Worm (Caenorhabditis elegans) whole organism, L4/young adult: ENCODE data around the gene scl-10.

Source experiments
- W03F9.2 ChIP-seq: fragments of 150-350 bp; optimal IDR thresholded peaks from 2 replicates; lab custom pipeline; 2014; ENCODE audit warnings: missing biosample characterization, missing genetic modification characterization
- dao-5 ChIP-seq: sonication (generic microtip); optimal IDR thresholded peaks from 2 replicates; lab custom pipeline; 2016; ENCODE audit warnings: missing genotype, missing genetic modification characterization, moderate library complexity, missing compliant biosample characterization
- him-1 ChIP-seq: sonication (generic microtip); optimal IDR thresholded peaks from 2 replicates; lab custom pipeline; 2016; ENCODE audit warnings: missing genotype, missing genetic modification reagents, missing genetic modification characterization, missing compliant biosample characterization

Gene scl-10

ce11 chrIV:13048157-13048556, at the start of gene scl-10:
scl-10 (plus strand) TSS chrIV:13048457.
- TF ChIP-seq W03F9.2 (tag; lab: Kevin White, UChicago) (no peak), dao-5 (tag; lab: Kevin White, UChicago) (no peak)

DNA sequence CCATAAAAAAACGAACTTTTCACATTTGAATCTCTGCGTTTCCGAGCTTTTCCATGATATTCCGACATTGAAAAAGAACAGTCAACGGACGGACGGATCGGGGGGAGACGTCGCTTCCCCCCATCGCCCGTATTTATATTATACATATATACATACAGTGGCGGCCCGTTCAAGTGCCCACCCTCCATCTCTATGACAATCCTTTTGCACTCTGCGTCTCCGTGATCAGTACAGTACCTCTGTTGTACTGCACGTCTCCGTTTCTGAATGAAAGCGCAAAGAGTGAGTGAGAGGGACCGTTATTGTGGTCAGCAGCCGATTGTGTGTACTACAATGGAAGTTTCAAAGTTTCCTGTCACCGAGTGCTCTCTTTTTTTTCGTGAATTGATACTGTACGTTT, 49.2 kb upstream of the scl-10 start:
- TF ChIP-seq him-1, result no peak
- TF ChIP-seq dao-5 (tag; lab: Kevin White, UChicago), result no peak
- no peak for TF ChIP-seq W03F9.2 (tag; lab: Kevin White, UChicago)

- TF ChIP-seq W03F9.2 (tag; lab: Kevin White, UChicago) (no peak), dao-5 (tag; lab: Kevin White, UChicago) (no peak), him-1 (no peak)
These were observed 39.6 kb upstream of the scl-10 start, which contains the start of gene mbk-2 for ce11 chrIV:13008405-13009208. mbk-2 (plus strand) TSS chrIV:13009158.

ce11 chrIV:13009507-13009906, 38.8 kb upstream of the scl-10 start:
- TF ChIP-seq him-1 (no peak), W03F9.2 (tag; lab: Kevin White, UChicago) (no peak), dao-5 (tag; lab: Kevin White, UChicago) (no peak)

DNA sequence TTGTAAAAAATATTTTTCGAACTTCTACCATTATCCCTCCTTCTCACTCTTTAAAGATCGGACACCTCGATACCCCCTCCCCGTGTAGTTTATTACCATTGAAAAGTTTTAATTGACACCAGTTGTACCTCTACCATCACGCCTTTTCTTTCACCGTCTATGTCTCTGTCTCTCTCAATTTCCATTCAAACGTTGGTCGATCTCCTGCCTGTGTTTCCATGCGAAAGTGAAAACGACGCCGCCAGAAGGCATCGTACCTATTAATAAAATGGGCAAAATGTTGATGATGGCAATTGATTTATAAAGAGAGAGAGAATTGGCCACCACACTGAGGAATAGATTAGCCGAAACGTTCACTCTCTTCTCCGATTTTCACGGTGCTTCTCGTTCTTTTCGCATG, 35.0 kb upstream of the scl-10 start:
- TF ChIP-seq him-1, result no peak
- TF ChIP-seq W03F9.2 (tag; lab: Kevin White, UChicago), result no peak
- TF ChIP-seq dao-5 (tag; lab: Kevin White, UChicago), result no peak

ce11 chrIV:13013711-13014341, 34.4 kb upstream of the scl-10 start:
- TF ChIP-seq W03F9.2 (tag; lab: Kevin White, UChicago), result no peak
- TF ChIP-seq him-1, result no peak
- TF ChIP-seq dao-5 (tag; lab: Kevin White, UChicago), result no peak

DNA sequence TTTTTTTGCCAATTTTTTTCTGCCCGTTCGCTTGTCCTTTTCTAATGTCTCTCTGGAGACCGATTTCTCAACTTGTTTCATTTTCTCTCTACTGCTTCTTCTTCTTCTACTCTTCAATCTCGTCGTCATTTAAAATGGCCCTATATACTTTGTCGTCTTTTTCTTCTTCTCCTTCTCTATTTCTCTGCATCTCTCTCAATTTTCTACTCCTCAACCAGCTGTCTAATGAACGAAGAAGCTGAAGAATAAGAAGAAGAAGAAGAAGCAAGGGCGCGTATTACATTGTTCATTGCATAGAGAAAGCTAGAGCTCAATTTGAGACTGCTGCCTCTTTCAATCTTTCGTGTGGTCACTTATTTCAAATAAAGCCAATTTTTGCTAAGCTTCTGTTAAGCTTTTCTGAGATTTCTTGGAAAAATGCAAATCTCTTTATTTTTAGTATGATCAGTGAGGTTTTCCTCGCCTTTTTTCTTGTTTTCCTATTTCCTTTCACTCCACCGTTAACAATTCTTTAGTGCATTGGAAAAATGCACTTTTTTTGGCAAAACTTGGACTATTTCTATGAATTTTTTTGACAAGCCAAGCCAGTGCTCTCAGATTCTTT, 32.4 kb upstream of the scl-10 start:
- no peak for TF ChIP-seq dao-5 (tag; lab: Kevin White, UChicago)
- TF ChIP-seq him-1, result peak; percentile 10

ce11 chrIV:13016820-13017219, 31.4 kb upstream of the scl-10 start:
- TF ChIP-seq W03F9.2 (tag; lab: Kevin White, UChicago), result no peak
- no peak for TF ChIP-seq him-1
- TF ChIP-seq dao-5 (tag; lab: Kevin White, UChicago), result no peak

ce11 chrIV:13021006-13021405, 27.3 kb upstream of the scl-10 start:
- TF ChIP-seq dao-5 (tag; lab: Kevin White, UChicago) (no peak), W03F9.2 (tag; lab: Kevin White, UChicago) (no peak), him-1 (no peak)

ce11 chrIV:13022892-13023291, 25.4 kb upstream of the scl-10 start:
- no peak for TF ChIP-seq W03F9.2 (tag; lab: Kevin White, UChicago)
- TF ChIP-seq him-1, result no peak
- TF ChIP-seq dao-5 (tag; lab: Kevin White, UChicago), result no peak

DNA sequence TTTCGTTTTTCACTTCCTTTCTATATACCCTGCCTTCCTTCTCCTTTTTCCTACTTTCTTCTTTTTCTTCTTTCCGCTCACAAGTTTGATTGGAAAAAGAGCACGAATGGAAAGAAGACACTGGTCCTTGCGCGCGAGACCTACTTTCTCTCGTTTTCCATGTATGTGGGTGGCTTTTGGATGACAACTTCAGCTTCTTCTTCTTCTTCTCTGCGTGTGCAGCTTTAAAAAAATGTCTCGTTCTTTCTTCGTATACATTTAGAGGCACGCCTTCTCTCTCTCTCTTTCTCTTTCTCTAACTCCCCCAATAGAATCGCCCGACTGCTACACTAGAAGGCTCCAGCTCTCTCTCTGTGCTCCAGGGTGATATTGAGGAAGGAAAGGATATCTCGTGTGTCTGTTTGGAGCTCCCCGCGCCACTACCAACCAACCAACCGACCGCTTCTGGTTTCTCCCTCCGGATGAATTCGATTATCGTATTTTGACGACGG, 22.4 kb upstream of the scl-10 start:
- peak; percentile 49 for TF ChIP-seq him-1
- TF ChIP-seq dao-5 (tag; lab: Kevin White, UChicago), result no peak

DNA sequence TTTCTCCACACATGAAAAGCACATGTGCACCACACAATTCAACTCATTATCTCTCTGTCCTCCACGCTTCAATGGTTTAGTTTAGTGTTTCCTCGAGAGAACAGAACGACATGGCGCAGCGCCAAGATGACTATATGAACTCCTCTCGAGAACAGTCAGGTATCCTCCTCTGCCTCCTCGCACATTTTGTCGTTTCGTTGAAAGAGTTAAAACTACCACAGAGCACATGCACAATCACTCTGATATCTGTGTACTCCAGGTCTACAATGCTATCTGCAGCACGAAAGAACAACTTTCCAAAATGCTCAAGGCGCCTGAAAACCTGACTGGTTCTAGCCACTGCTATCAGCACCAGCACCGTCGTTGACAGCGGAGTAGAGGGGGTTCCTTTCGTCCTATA, 21.5 kb upstream of the scl-10 start:
- TF ChIP-seq dao-5 (tag; lab: Kevin White, UChicago), result no peak
- TF ChIP-seq W03F9.2 (tag; lab: Kevin White, UChicago), result no peak
- TF ChIP-seq him-1, result no peak

DNA sequence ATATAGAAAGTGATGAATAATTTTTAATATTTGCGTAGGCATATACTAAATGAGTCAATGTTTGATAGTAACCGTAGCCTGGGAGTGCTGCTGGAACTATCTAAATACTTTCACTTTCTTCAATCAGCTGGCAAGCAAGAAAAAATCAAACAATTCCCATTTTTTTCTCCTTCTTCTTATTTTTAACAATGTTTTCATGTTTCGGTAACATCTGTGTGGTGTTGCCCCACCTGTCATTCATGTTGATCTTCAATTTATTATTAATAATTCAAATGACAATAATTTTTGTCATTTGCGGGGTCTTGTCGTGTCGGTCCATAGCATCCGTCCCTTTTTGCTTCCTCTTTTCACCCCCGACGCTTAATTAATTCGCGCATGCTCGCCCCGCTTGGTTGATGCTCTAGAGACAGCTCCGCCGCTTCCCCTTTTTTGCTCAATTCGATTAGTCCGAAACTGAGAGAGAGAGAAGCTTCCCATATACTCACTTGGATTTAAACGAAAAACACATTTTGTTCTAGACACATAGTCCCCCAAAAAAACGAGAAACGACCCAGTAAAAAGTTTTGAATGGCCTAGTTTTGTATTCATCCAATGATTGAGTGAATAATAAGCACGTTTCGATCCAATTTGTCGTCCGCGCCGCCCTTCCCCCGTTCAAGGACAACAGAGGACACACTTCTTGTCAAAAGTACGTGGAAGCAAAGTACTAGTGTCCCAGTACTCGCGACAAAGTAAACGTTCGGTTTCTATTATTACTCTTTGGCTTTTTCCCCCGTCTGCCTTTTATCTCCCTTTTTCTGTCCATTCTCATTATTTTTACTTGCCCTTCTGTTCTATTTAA, 20.2 kb upstream of the scl-10 start:
- TF ChIP-seq dao-5 (tag; lab: Kevin White, UChicago), result no peak
- TF ChIP-seq W03F9.2 (tag; lab: Kevin White, UChicago), result no peak
- TF ChIP-seq him-1, result no peak
